Fruit fly (Drosophila melanogaster): ENCODE results near the gene IFT57.

The IFT57 gene

dm6 chr2L:3534227-3534842, 3.7 kb downstream of the IFT57 start (continued):
- TF ChIP-seq fd96Cb (tag; optimal IDR thresholded peaks at IDR 0.05), result peak; percentile 71
- no peak for TF ChIP-seq CG17612 (GFP tag; IDR thresholded peaks at IDR 0.05)
- peak; percentile 51 for TF ChIP-seq Sox100B (GFP tag; optimal IDR thresholded peaks at IDR 0.05)
- TF ChIP-seq CG32772 (GFP tag; IDR thresholded peaks at IDR 0.05), result peak; percentile 47; the same call in 1 of the 2 replicates
- TF ChIP-seq ab (GFP tag; optimal IDR thresholded peaks at IDR 0.05), result no peak
- peak; percentile 36 for TF ChIP-seq CG12219 (GFP tag; optimal IDR thresholded peaks at IDR 0.05)
- TF ChIP-seq grau (tag; optimal IDR thresholded peaks at IDR 0.05), result peak; percentile 88
- no peak for TF ChIP-seq CG12299 (tag; optimal IDR thresholded peaks at IDR 0.05)
- TF ChIP-seq zf30C (GFP tag; optimal IDR thresholded peaks at IDR 0.05), result no peak
- TF ChIP-seq Hr51 (GFP tag; optimal IDR thresholded peaks at IDR 0.05), result peak in 1 of 2 experiments; percentile 61
- TF ChIP-seq z (GFP tag; IDR thresholded peaks at IDR 0.05), result peak; percentile 91
- no peak for TF ChIP-seq oc (tag; optimal IDR thresholded peaks at IDR 0.05)
- TF ChIP-seq CG4360 (GFP tag; IDR thresholded peaks at IDR 0.05), result peak; percentile 90
- TF ChIP-seq Fer2 (tag; optimal IDR thresholded peaks at IDR 0.05), result no peak
- TF ChIP-seq CG15514 (GFP tag; optimal IDR thresholded peaks at IDR 0.05), result no peak
- TF ChIP-seq CG13424 (tag; optimal IDR thresholded peaks at IDR 0.05), result peak; percentile 63
- TF ChIP-seq CG14050 (GFP tag; IDR thresholded peaks at IDR 0.05), result peak; percentile 28; the same call in 1 of the 3 replicates
- peak; percentile 30 for TF ChIP-seq gsb-n (tag; optimal IDR thresholded peaks at IDR 0.05)
- no peak for TF ChIP-seq CG7928 (GFP tag; optimal IDR thresholded peaks at IDR 0.05)
- TF ChIP-seq pb (GFP tag; optimal IDR thresholded peaks at IDR 0.05), result peak; percentile 67
- no peak for TF ChIP-seq hkb (optimal IDR thresholded peaks at IDR 0.05)
- TF ChIP-seq hkb (GFP tag; IDR thresholded peaks at IDR 0.05), result peak; percentile 47
- TF ChIP-seq CG15269 (tag; optimal IDR thresholded peaks at IDR 0.05), result peak; percentile 63
- TF ChIP-seq CG17328 (GFP tag; IDR thresholded peaks at IDR 0.05), result peak; percentile 65; the same call in 1 of the 2 replicates
- no peak for TF ChIP-seq CG14965 (GFP tag; optimal IDR thresholded peaks at IDR 0.05; ENCODE audit: borderline replicate concordance)
- TF ChIP-seq kay (GFP tag; optimal IDR thresholded peaks at IDR 0.05), result peak; percentile 0
- TF ChIP-seq CG8281 (tag; optimal IDR thresholded peaks at IDR 0.05), result no peak
- no peak for TF ChIP-seq Scr (GFP tag; IDR thresholded peaks at IDR 0.05; ENCODE audit: partially characterized antibody)
- no peak for TF ChIP-seq dm (GFP tag; optimal IDR thresholded peaks at IDR 0.05)
- TF ChIP-seq CG3726 (GFP tag; IDR thresholded peaks at IDR 0.05), result peak; percentile 37; the same call in 1 of the 3 replicates
- peak; percentile 50 for TF ChIP-seq CG12942 (GFP tag; optimal IDR thresholded peaks at IDR 0.05)
- peak; percentile 46 for TF ChIP-seq HLH54F (GFP tag; optimal IDR thresholded peaks at IDR 0.05)
- TF ChIP-seq Jarid2 (GFP tag; optimal IDR thresholded peaks at IDR 0.05), result no peak
- no peak for TF ChIP-seq CG3163 (GFP tag; optimal IDR thresholded peaks at IDR 0.05)
- TF ChIP-seq Hand (GFP tag; optimal IDR thresholded peaks at IDR 0.05), result no peak
- no peak for TF ChIP-seq Sry-β (GFP tag; optimal IDR thresholded peaks at IDR 0.05)
- TF ChIP-seq aop (GFP tag; IDR thresholded peaks at IDR 0.05), result no peak
- TF ChIP-seq Lhr (GFP tag; optimal IDR thresholded peaks at IDR 0.05), result no peak
- no peak for TF ChIP-seq ham (GFP tag; IDR thresholded peaks at IDR 0.05)
- no peak for TF ChIP-seq Doc3 (GFP tag; IDR thresholded peaks at IDR 0.05; ENCODE audit: partially characterized antibody)
- TF ChIP-seq CG1233 (GFP tag; optimal IDR thresholded peaks at IDR 0.05), result peak; percentile 44
- TF ChIP-seq CG1529 (GFP tag; optimal IDR thresholded peaks at IDR 0.05), result peak; percentile 41
- no peak for TF ChIP-seq CG34224 (GFP tag; IDR thresholded peaks at IDR 0.05; ENCODE audit: partially characterized antibody)
- no peak for TF ChIP-seq Lim3 (GFP tag; IDR thresholded peaks at IDR 0.05)
- TF ChIP-seq eyg (GFP tag; optimal IDR thresholded peaks at IDR 0.05), result peak; percentile 23
- no peak for TF ChIP-seq YL-1 (GFP tag; optimal IDR thresholded peaks at IDR 0.05)
- peak; percentile 47 for TF ChIP-seq ind (GFP tag; optimal IDR thresholded peaks at IDR 0.05)
- TF ChIP-seq CG15479 (GFP tag; optimal IDR thresholded peaks at IDR 0.05), result no peak
- peak; percentile 59 for TF ChIP-seq sd (tag; optimal IDR thresholded peaks at IDR 0.05)
- peak; percentile 64 for TF ChIP-seq phol (tag; optimal IDR thresholded peaks at IDR 0.05)
